Fruit fly (Drosophila melanogaster): ENCODE data around the gene CG2519.
A peak's percentile ranks its signal among the peaks of the same experiment; 100 is the strongest.

Gene CG2519

dm6 chr3R:5564775-5565190 is 17.2 kb upstream of the CG2519 start, which contains the start of the genes CG14671 and CG12746 (continued):
- no peak for TF ChIP-seq aop (GFP tag; IDR thresholded peaks at IDR 0.05)
- no peak for TF ChIP-seq Hand (GFP tag; optimal IDR thresholded peaks at IDR 0.05)
- TF ChIP-seq Blimp-1 (GFP tag; optimal IDR thresholded peaks at IDR 0.05) = no peak
- TF ChIP-seq Mrtf (GFP tag; IDR thresholded peaks at IDR 0.05) = 0 out of 3 replicates have a peak, but pooled peaks have one; percentile 26
- no peak for TF ChIP-seq D19A (tag; optimal IDR thresholded peaks at IDR 0.05)
- TF ChIP-seq Atf6 (GFP tag; IDR thresholded peaks at IDR 0.05) = no peak
- TF ChIP-seq Deaf1 (tag; optimal IDR thresholded peaks at IDR 0.05) = peak; percentile 58
- no peak for TF ChIP-seq Ravus (GFP tag; IDR thresholded peaks at IDR 0.05)
- no peak for TF ChIP-seq ab (GFP tag; optimal IDR thresholded peaks at IDR 0.05)
- TF ChIP-seq cg (GFP tag; optimal IDR thresholded peaks at IDR 0.05) = no peak
- no peak for TF ChIP-seq D19B (GFP tag; optimal IDR thresholded peaks at IDR 0.05)
- TF ChIP-seq ems (GFP tag; optimal IDR thresholded peaks at IDR 0.05) = no peak
- no peak for TF ChIP-seq lbe (GFP tag; optimal IDR thresholded peaks at IDR 0.05)
- no peak for TF ChIP-seq CG12391 (tag; optimal IDR thresholded peaks at IDR 0.05)
- peak; percentile 22 for TF ChIP-seq mirr (GFP tag; optimal IDR thresholded peaks at IDR 0.05)
- no peak for TF ChIP-seq CG33557 (GFP tag; optimal IDR thresholded peaks at IDR 0.05)
- no peak for TF ChIP-seq CG6254 (GFP tag; optimal IDR thresholded peaks at IDR 0.05)
- no peak for TF ChIP-seq Gsc (GFP tag; IDR thresholded peaks at IDR 0.05)
- no peak for TF ChIP-seq CG8944 (GFP tag; optimal IDR thresholded peaks at IDR 0.05)
- no peak for TF ChIP-seq CG42726 (GFP tag; IDR thresholded peaks at IDR 0.05; ENCODE audit: partially characterized antibody)
- TF ChIP-seq Side (GFP tag; optimal IDR thresholded peaks at IDR 0.05) = no peak
- no peak for TF ChIP-seq Nf-YB (GFP tag; optimal IDR thresholded peaks at IDR 0.05)
- TF ChIP-seq Nf-YC (tag; optimal IDR thresholded peaks at IDR 0.05) = peak; percentile 66
- TF ChIP-seq Ptx1 (GFP tag; IDR thresholded peaks at IDR 0.05) = no peak
- no peak for TF ChIP-seq lilli (GFP tag; optimal IDR thresholded peaks at IDR 0.05)
- no peak for TF ChIP-seq CG6765 (GFP tag; optimal IDR thresholded peaks at IDR 0.05)
- TF ChIP-seq psq (GFP tag; optimal IDR thresholded peaks at IDR 0.05) = no peak
- TF ChIP-seq caup (GFP tag; optimal IDR thresholded peaks at IDR 0.05; ENCODE audit: severe bottlenecking) = no peak
- TF ChIP-seq dm (GFP tag; optimal IDR thresholded peaks at IDR 0.05) = peak; percentile 19
- no peak for TF ChIP-seq CG15073 (GFP tag; optimal IDR thresholded peaks at IDR 0.05)
- TF ChIP-seq cad (GFP tag; optimal IDR thresholded peaks at IDR 0.05) = no peak
- TF ChIP-seq fd64A (GFP tag; optimal IDR thresholded peaks at IDR 0.05) = peak; percentile 4
- peak; percentile 63 for TF ChIP-seq pzg (GFP tag; optimal IDR thresholded peaks at IDR 0.05)
- peak; percentile 68 to 96 for TF ChIP-seq crp (GFP tag; optimal IDR thresholded peaks at IDR 0.05)
- TF ChIP-seq CG7271 (tag; optimal IDR thresholded peaks at IDR 0.05) = no peak
- no peak for TF ChIP-seq ttk (GFP tag; IDR thresholded peaks at IDR 0.05)
- no peak for TF ChIP-seq seq (GFP tag; IDR thresholded peaks at IDR 0.05)
- no peak for TF ChIP-seq CG4730 (GFP tag; IDR thresholded peaks at IDR 0.05)
- TF ChIP-seq bsh (GFP tag; optimal IDR thresholded peaks at IDR 0.05) = no peak
- TF ChIP-seq CG9215 (GFP tag; IDR thresholded peaks at IDR 0.05) = no peak
- TF ChIP-seq MTF-1 (GFP tag; optimal IDR thresholded peaks at IDR 0.05; ENCODE audit: borderline replicate concordance) = no peak
- no peak for TF ChIP-seq sqz (GFP tag; optimal IDR thresholded peaks at IDR 0.05)
- TF ChIP-seq Fer2 (tag; optimal IDR thresholded peaks at IDR 0.05) = no peak
- TF ChIP-seq MESR4 (GFP tag; optimal IDR thresholded peaks at IDR 0.05) = peak; percentile 50
- TF ChIP-seq Dip3 (GFP tag; optimal IDR thresholded peaks at IDR 0.05) = no peak
- TF ChIP-seq salm (tag; optimal IDR thresholded peaks at IDR 0.05) = no peak
- TF ChIP-seq CG8478 (optimal IDR thresholded peaks at IDR 0.05) = no peak
- no peak for TF ChIP-seq sob (GFP tag; IDR thresholded peaks at IDR 0.05)
- no peak for TF ChIP-seq Chrac-16 (GFP tag; optimal IDR thresholded peaks at IDR 0.05)
- no peak for TF ChIP-seq CG4424 (GFP tag; optimal IDR thresholded peaks at IDR 0.05)
- no peak for TF ChIP-seq kay (GFP tag; optimal IDR thresholded peaks at IDR 0.05)
- no peak for TF ChIP-seq slp2 (GFP tag; optimal IDR thresholded peaks at IDR 0.05)

Data from whole organism, embryonic.